Worm (Caenorhabditis elegans): ENCODE measurements around the gene srd-29.

srd-29 gene

DNA sequence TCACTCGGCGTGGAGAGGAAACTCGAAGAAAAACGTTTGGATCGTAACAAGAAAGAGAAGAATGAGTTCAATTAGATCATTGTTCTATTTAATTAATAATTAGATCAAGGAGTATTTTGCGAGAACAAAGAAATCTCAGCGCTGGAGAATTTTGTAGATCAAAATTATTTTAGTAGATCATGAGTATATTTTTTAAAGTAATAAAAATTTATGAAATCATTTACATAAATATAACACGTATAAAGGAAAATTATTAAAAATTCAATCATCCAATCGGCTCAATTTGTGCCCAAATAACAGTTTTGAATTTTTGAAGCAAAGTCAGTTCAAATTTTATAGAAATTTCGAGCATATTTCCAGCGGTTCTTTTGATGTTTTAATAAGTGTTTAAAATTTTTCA lies 11.4 kb upstream of the srd-29 start, which contains the start of gene C50E3.13:
Gene C50E3.13 (minus strand): TSS at position 101 of the 400 bp plus-strand sequence.
- no peak for TF ChIP-seq ZK337.2 (GFP tag; IDR thresholded peaks at IDR 0.05)
- no peak for TF ChIP-seq mxl-3 (GFP tag; optimal IDR thresholded peaks at IDR 0.05)
- TF ChIP-seq unc-39 (tag; optimal IDR thresholded peaks at IDR 0.05): no peak
- no peak for TF ChIP-seq nhr-41 (GFP tag; IDR thresholded peaks at IDR 0.05)
- no peak for TF ChIP-seq lin-1 (GFP tag; IDR thresholded peaks at IDR 0.05)
- no peak for TF ChIP-seq mdt-29 (GFP tag; IDR thresholded peaks at IDR 0.05)
- no peak for TF ChIP-seq aha-1 (tag)
- TF ChIP-seq fos-1 (tag; optimal IDR thresholded peaks at IDR 0.05): no peak
- TF ChIP-seq T26A8.4 (GFP tag; IDR thresholded peaks at IDR 0.05): no peak
- TF ChIP-seq daf-12 (tag; optimal IDR thresholded peaks at IDR 0.05): no peak
- no peak for TF ChIP-seq ceh-20 (GFP tag; IDR thresholded peaks at IDR 0.05)
- TF ChIP-seq lin-15B (tag; optimal IDR thresholded peaks at IDR 0.05): no peak
- no peak for TF ChIP-seq ceh-82 (tag; optimal IDR thresholded peaks at IDR 0.05)
- no peak for TF ChIP-seq nhr-102 (tag; optimal IDR thresholded peaks at IDR 0.05)
- no peak for TF ChIP-seq Y75B8A.6 (GFP tag; IDR thresholded peaks at IDR 0.05)
- no peak for TF ChIP-seq daf-19 (GFP tag; conservative IDR thresholded peaks at IDR 0.05)
- TF ChIP-seq mxl-2 (GFP tag; conservative IDR thresholded peaks at IDR 0.05): no peak
- TF ChIP-seq zfp-3 (GFP tag; conservative IDR thresholded peaks at IDR 0.05): no peak

ce11 chrV:7624652-7625051 lies 10.9 kb upstream of the srd-29 start, which contains the start of gene grsp-4:
Gene grsp-4, plus strand, starts transcription at chrV:7624952.
- TF ChIP-seq lin-15B (tag; optimal IDR thresholded peaks at IDR 0.05) (no peak), ceh-32 (tag; optimal IDR thresholded peaks at IDR 0.05; ENCODE audit: poor library complexity) (no peak), F49E8.2 (tag; optimal IDR thresholded peaks at IDR 0.05; ENCODE audit: borderline replicate concordance) (no peak), F10B5.3 (tag; optimal IDR thresholded peaks at IDR 0.05) (no peak), aha-1 (tag) (peak; percentile 6)

ce11 chrV:7626550-7626949 lies 9.0 kb upstream of the srd-29 start, which contains the start of gene F07C4.6:
Gene F07C4.6, plus strand, starts transcription at chrV:7626850.
- TF ChIP-seq hlh-11 (tag; optimal IDR thresholded peaks at IDR 0.05): no peak
- no peak for TF ChIP-seq mxl-3 (GFP tag; optimal IDR thresholded peaks at IDR 0.05)
- TF ChIP-seq R02D3.7 (tag; optimal IDR thresholded peaks at IDR 0.05): no peak
- no peak for TF ChIP-seq zip-11 (GFP tag; IDR thresholded peaks at IDR 0.05)
- no peak for TF ChIP-seq php-3 (GFP tag; IDR thresholded peaks at IDR 0.05)
- TF ChIP-seq nhr-237 (tag; optimal IDR thresholded peaks at IDR 0.05): no peak
- TF ChIP-seq dmd-6 (GFP tag; IDR thresholded peaks at IDR 0.05): no peak

DNA sequence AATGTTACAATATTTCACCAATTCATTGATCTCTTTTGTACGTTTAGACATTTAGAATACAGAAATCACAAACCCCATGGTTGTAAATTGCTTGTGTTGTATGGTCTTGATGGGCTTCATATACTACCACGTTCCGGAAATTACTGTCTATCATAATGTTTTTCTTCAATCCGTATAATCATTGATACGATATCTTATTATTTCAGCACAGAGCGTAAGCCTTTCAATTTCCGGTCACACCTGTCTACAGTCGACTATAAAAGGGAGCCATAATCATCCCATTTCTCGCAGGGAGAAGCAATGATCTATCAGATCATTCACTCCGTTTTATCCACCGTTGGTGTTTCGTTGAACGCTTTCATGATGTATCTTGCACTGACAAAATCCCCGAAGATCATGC lies 6.1 kb upstream of the srd-29 start, which contains the start of gene srd-30:
Gene srd-30 (plus strand): TSS at position 301 of the 400 bp plus-strand sequence.
- TF ChIP-seq spr-3 (GFP tag; optimal IDR thresholded peaks at IDR 0.05) (no peak), nhr-111 (GFP tag; optimal IDR thresholded peaks at IDR 0.05) (no peak), tra-1 (GFP tag; IDR thresholded peaks at IDR 0.05) (no peak), nhr-41 (GFP tag; IDR thresholded peaks at IDR 0.05) (no peak), rbr-2 (tag; optimal IDR thresholded peaks at IDR 0.05) (no peak), spr-1 (tag; optimal IDR thresholded peaks at IDR 0.05) (no peak), set-16 (GFP tag; IDR thresholded peaks at IDR 0.05) (no peak), mdl-1 (tag; optimal IDR thresholded peaks at IDR 0.05) (no peak), mep-1 (tag; optimal IDR thresholded peaks at IDR 0.05) (no peak), egl-27 (tag; optimal IDR thresholded peaks at IDR 0.05) (no peak), dmd-6 (GFP tag; IDR thresholded peaks at IDR 0.05) (no peak), nhr-25 (tag; optimal IDR thresholded peaks at IDR 0.05; ENCODE audit: borderline replicate concordance, insufficient read depth) (no peak), unc-130 (GFP tag; optimal IDR thresholded peaks at IDR 0.05) (no peak)
